Fruit fly (Drosophila melanogaster) whole organism, embryonic: ENCODE results near the gene CG9391.

ENCODE experiments used
- ATbp ChIP-seq: fragments of 200-800 bp; sonication (Bioruptor generic); optimal IDR thresholded peaks from 2 replicates; lab custom pipeline; 2017; ENCODE audit warnings: missing biosample characterization, mild to moderate bottlenecking, missing genetic modification characterization, missing genetic modification reagents
- Awh ChIP-seq: fragments of 200-800 bp; sonication (Bioruptor generic); IDR thresholded peaks from 2 replicates; pipeline ENCODE4, ENCODE4 v1.3.6; 2022; ENCODE audit warnings: missing biosample characterization, missing genetic modification characterization
- C15 ChIP-seq: fragments of 200-800 bp; sonication (Bioruptor generic); IDR thresholded peaks from 3 replicates; pipeline ENCODE4 v1.3.6; 2022; ENCODE audit warnings: missing biosample characterization, missing genetic modification characterization
- CG11504 ChIP-seq: fragments of 200-800 bp; sonication (Bioruptor generic); optimal IDR thresholded peaks from 3 replicates; lab custom pipeline; 2019; ENCODE audit warnings: missing biosample characterization, mild to moderate bottlenecking, missing genetic modification characterization, moderate library complexity
- CG12071 ChIP-seq: fragments of 200-800 bp; sonication (Bioruptor generic); optimal IDR thresholded peaks from 3 replicates; lab custom pipeline; 2018; ENCODE audit warnings: missing biosample characterization, mild to moderate bottlenecking, missing genetic modification characterization
- CG14710 ChIP-seq: fragments of 200-800 bp; sonication (Bioruptor generic); optimal IDR thresholded peaks from 3 replicates; lab custom pipeline; 2019; ENCODE audit warnings: missing biosample characterization, mild to moderate bottlenecking, missing genetic modification characterization, moderate library complexity
- CG14860 ChIP-seq: fragments of 200-800 bp; sonication (Bioruptor generic); IDR thresholded peaks from 3 replicates; pipeline ENCODE4 v1.3.6; 2022; ENCODE audit warnings: missing biosample characterization, missing genetic modification characterization; ENCODE audit not compliant: partially characterized antibody
- CG1603 ChIP-seq: fragments of 200-800 bp; sonication (Bioruptor generic); optimal IDR thresholded peaks from 2 replicates; lab custom pipeline; 2019; ENCODE audit warnings: missing biosample characterization, mild to moderate bottlenecking, missing genetic modification characterization, moderate library complexity
- CG17359 ChIP-seq: fragments of 200-800 bp; sonication (Bioruptor generic); optimal IDR thresholded peaks from 3 replicates; lab custom pipeline; 2018; ENCODE audit warnings: missing biosample characterization, mild to moderate bottlenecking, missing genetic modification characterization, moderate library complexity
- CG17385 ChIP-seq: fragments of 200-800 bp; sonication (Bioruptor generic); optimal IDR thresholded peaks from 3 replicates; lab custom pipeline; 2018; ENCODE audit warnings: missing biosample characterization, mild to moderate bottlenecking, missing genetic modification characterization
- CG2712 ChIP-seq: fragments of 200-800 bp; optimal IDR thresholded peaks from 3 replicates; lab custom pipeline; 2019; ENCODE audit warnings: missing biosample characterization, mild to moderate bottlenecking, missing genetic modification characterization, moderate library complexity
- CG2875 ChIP-seq: fragments of 200-800 bp; sonication (Bioruptor generic); optimal IDR thresholded peaks from 2 replicates; lab custom pipeline; 2017; ENCODE audit warnings: missing biosample characterization, mild to moderate bottlenecking, missing genetic modification characterization, missing genetic modification reagents
- CG34376 ChIP-seq: fragments of 200-800 bp; sonication (Bioruptor generic); optimal IDR thresholded peaks from 2 replicates; lab custom pipeline; 2018; ENCODE audit warnings: missing biosample characterization, mild to moderate bottlenecking, missing genetic modification characterization
- CG4424 ChIP-seq: fragments of 200-800 bp; sonication (Bioruptor generic); optimal IDR thresholded peaks from 3 replicates; lab custom pipeline; 2016; ENCODE audit warnings: missing biosample characterization, missing genetic modification characterization
- CG5180 ChIP-seq: fragments of 200-800 bp; sonication (Bioruptor generic); optimal IDR thresholded peaks from 3 replicates; lab custom pipeline; 2017; ENCODE audit warnings: missing biosample characterization, missing genetic modification characterization, mild to moderate bottlenecking, moderate library complexity, missing genetic modification reagents
- CG6654 ChIP-seq: fragments of 200-800 bp; sonication (Bioruptor generic); optimal IDR thresholded peaks from 2 replicates; lab custom pipeline; 2017; ENCODE audit warnings: missing biosample characterization, mild to moderate bottlenecking, missing genetic modification characterization
- CTCF ChIP-seq: fragments of 200-800 bp; sonication (Bioruptor generic); optimal IDR thresholded peaks from 2 replicates; lab custom pipeline; 2017; ENCODE audit warnings: missing biosample characterization, mild to moderate bottlenecking, missing genetic modification characterization, moderate library complexity
- Drgx ChIP-seq: fragments of 200-800 bp; sonication (Bioruptor generic); IDR thresholded peaks from 2 replicates; pipeline ENCODE4 v1.3.6; 2022; ENCODE audit warnings: missing biosample characterization, missing genetic modification characterization
- H15 ChIP-seq: fragments of 200-800 bp; sonication (Bioruptor generic); IDR thresholded peaks from 3 replicates; pipeline ENCODE4 v1.3.6; 2022; ENCODE audit warnings: missing biosample characterization, missing genetic modification characterization
- H2.0 ChIP-seq: fragments of 200-800 bp; sonication (Bioruptor generic); IDR thresholded peaks from 2 replicates; pipeline ENCODE4 v1.3.6; 2022; ENCODE audit warnings: missing biosample characterization, missing genetic modification characterization
- HLH4C ChIP-seq: fragments of 200-800 bp; sonication (Bioruptor generic); IDR thresholded peaks from 3 replicates; pipeline ENCODE4 v1.3.6; 2022; ENCODE audit warnings: missing biosample characterization, missing genetic modification characterization; ENCODE audit not compliant: partially characterized antibody
- Lhr ChIP-seq: fragments of 200-800 bp; sonication (Bioruptor generic); optimal IDR thresholded peaks from 3 replicates; lab custom pipeline; 2017; ENCODE audit warnings: mild to moderate bottlenecking, missing biosample characterization, missing genetic modification reagents, missing genetic modification characterization
- Med ChIP-seq: fragments of 200-800 bp; sonication (Bioruptor generic); peaks from one replicate; lab custom pipeline; 2016; ENCODE audit warnings: missing biosample characterization, missing genetic modification characterization, mild to moderate bottlenecking, inconsistent platforms, moderate library complexity
- Mrtf ChIP-seq: fragments of 200-800 bp; sonication (Bioruptor generic); IDR thresholded peaks from 3 replicates; pipeline ENCODE4 v1.3.6; 2022; ENCODE audit warnings: missing biosample characterization, missing genetic modification characterization
- Nf-YC ChIP-seq: fragments of 200-800 bp; optimal IDR thresholded peaks from 3 replicates; lab custom pipeline; 2019; ENCODE audit warnings: missing biosample characterization, mild to moderate bottlenecking, missing genetic modification characterization, moderate library complexity
- Pdp1 ChIP-seq, 2 experiments: fragments of 200-800 bp; sonication (Bioruptor generic); optimal IDR thresholded peaks; 3 replicates each; lab custom pipeline; 2016; ENCODE audit warnings: missing biosample characterization in 2 of 2, missing genetic modification characterization in 2 of 2, mild to moderate bottlenecking in 1 of 2, moderate library complexity in 1 of 2
- Tbp ChIP-seq: fragments of >200 bp; optimal IDR thresholded peaks from 2 replicates; lab custom pipeline; 2018; ENCODE audit warnings: missing biosample characterization, missing genetic modification characterization
- Xbp1 ChIP-seq: fragments of 200-800 bp; sonication (Bioruptor generic); optimal IDR thresholded peaks from 3 replicates; lab custom pipeline; 2016; ENCODE audit warnings: missing biosample characterization, mild to moderate bottlenecking, missing genetic modification characterization
- abd-A ChIP-seq: fragments of 200-800 bp; sonication (Bioruptor generic); optimal IDR thresholded peaks from 3 replicates; lab custom pipeline; 2019; ENCODE audit warnings: missing biosample characterization, mild to moderate bottlenecking, missing genetic modification characterization, moderate library complexity
- aop ChIP-seq: fragments of 200-800 bp; sonication (Bioruptor generic); IDR thresholded peaks from 2 replicates; pipeline ENCODE4 v1.3.6; 2022; ENCODE audit warnings: missing biosample characterization, missing genetic modification characterization
- ap ChIP-seq: fragments of 200-800 bp; sonication (Bioruptor generic); IDR thresholded peaks from 2 replicates; pipeline ENCODE4 v1.3.6; 2022; ENCODE audit warnings: missing biosample characterization, missing genetic modification characterization
- ato ChIP-seq: fragments of 200-800 bp; sonication (Bioruptor generic); IDR thresholded peaks from 2 replicates; pipeline ENCODE4 v1.3.6; 2022; ENCODE audit warnings: missing biosample characterization, missing genetic modification characterization; ENCODE audit not compliant: partially characterized antibody
- bsh ChIP-seq, 2 experiments: fragments of 200-800 bp; sonication (Bioruptor generic); optimal IDR thresholded peaks; 2 replicates each; lab custom pipeline; 2017 to 2018; ENCODE audit warnings: mild to moderate bottlenecking in 2 of 2, missing biosample characterization in 2 of 2, missing genetic modification characterization in 2 of 2, moderate library complexity in 1 of 2
- dimm ChIP-seq: fragments of 200-800 bp; sonication (Bioruptor generic); IDR thresholded peaks from 2 replicates; pipeline ENCODE4 v1.3.6; 2022; ENCODE audit warnings: missing biosample characterization, missing genetic modification characterization
- disco-r ChIP-seq: fragments of 200-800 bp; sonication (Bioruptor generic); optimal IDR thresholded peaks from 2 replicates; lab custom pipeline; 2016; ENCODE audit warnings: missing biosample characterization, missing genetic modification characterization
- dmrt99B ChIP-seq: fragments of 200-800 bp; sonication (Bioruptor generic); optimal IDR thresholded peaks from 2 replicates; lab custom pipeline; 2018; ENCODE audit warnings: missing biosample characterization, mild to moderate bottlenecking, missing genetic modification characterization, moderate library complexity
- hbn ChIP-seq: fragments of 200-800 bp; sonication (Bioruptor generic); IDR thresholded peaks from 2 replicates; pipeline ENCODE4 v1.3.6; 2022; ENCODE audit warnings: missing biosample characterization, missing genetic modification characterization; ENCODE audit not compliant: partially characterized antibody
- klu ChIP-seq: fragments of 200-800 bp; sonication (Bioruptor generic); IDR thresholded peaks from 2 replicates; pipeline ENCODE4 v1.3.6; 2022; ENCODE audit warnings: missing biosample characterization, missing genetic modification characterization
- kni ChIP-seq: fragments of 200-800 bp; sonication (Bioruptor generic); optimal IDR thresholded peaks from 3 replicates; lab custom pipeline; 2017; ENCODE audit warnings: mild to moderate bottlenecking, missing biosample characterization, missing genetic modification reagents, missing genetic modification characterization
- lmd ChIP-seq: fragments of 200-800 bp; sonication (Bioruptor generic); IDR thresholded peaks from 2 replicates; pipeline ENCODE4 v1.3.6; 2022; ENCODE audit warnings: missing biosample characterization, missing genetic modification characterization
- luna ChIP-seq: fragments of 200-800 bp; sonication (Bioruptor generic); optimal IDR thresholded peaks from 2 replicates; lab custom pipeline; 2016; ENCODE audit warnings: missing biosample characterization, missing genetic modification characterization
- oc ChIP-seq: fragments of 200-800 bp; sonication (Bioruptor generic); optimal IDR thresholded peaks from 2 replicates; lab custom pipeline; 2018; ENCODE audit warnings: missing biosample characterization, mild to moderate bottlenecking, missing genetic modification characterization, moderate library complexity
- p53 ChIP-seq: fragments of 200-800 bp; sonication (Bioruptor generic); optimal IDR thresholded peaks from 2 replicates; lab custom pipeline; 2016; ENCODE audit warnings: missing biosample characterization, missing genetic modification characterization
- phol ChIP-seq: fragments of 200-800 bp; sonication (Bioruptor generic); optimal IDR thresholded peaks from 3 replicates; lab custom pipeline; 2018; ENCODE audit warnings: missing biosample characterization, mild to moderate bottlenecking, missing genetic modification characterization, moderate library complexity
- sens ChIP-seq: fragments of 200-800 bp; sonication (Bioruptor generic); peaks from one replicate; lab custom pipeline; 2016; ENCODE audit warnings: missing biosample characterization, missing genetic modification characterization
- sens-2 ChIP-seq: fragments of 200-800 bp; sonication (Bioruptor generic); IDR thresholded peaks from 2 replicates; pipeline ENCODE4 v1.3.6; 2022; ENCODE audit warnings: missing biosample characterization, missing genetic modification characterization
- slou ChIP-seq: fragments of 200-800 bp; sonication (Bioruptor generic); optimal IDR thresholded peaks from 3 replicates; lab custom pipeline; 2016; ENCODE audit warnings: missing biosample characterization, missing genetic modification characterization
- sqz ChIP-seq: fragments of 200-800 bp; sonication (Bioruptor generic); optimal IDR thresholded peaks from 3 replicates; lab custom pipeline; 2018; ENCODE audit warnings: missing biosample characterization, mild to moderate bottlenecking, missing genetic modification characterization
- tup ChIP-seq: fragments of 200-800 bp; sonication (Bioruptor generic); optimal IDR thresholded peaks from 2 replicates; lab custom pipeline; 2016; ENCODE audit warnings: missing biosample characterization, mild to moderate bottlenecking, missing genetic modification characterization, moderate library complexity
- unc-4 ChIP-seq: fragments of 200-800 bp; sonication (Bioruptor generic); IDR thresholded peaks from 2 replicates; pipeline ENCODE4 v1.3.6; 2022; ENCODE audit warnings: missing biosample characterization, missing genetic modification characterization; ENCODE audit not compliant: partially characterized antibody
- wor ChIP-seq: fragments of 200-800 bp; sonication (Bioruptor generic); IDR thresholded peaks from 2 replicates; pipeline ENCODE4 v1.3.6; 2022; ENCODE audit warnings: missing biosample characterization, missing genetic modification characterization

Gene CG9391

DNA sequence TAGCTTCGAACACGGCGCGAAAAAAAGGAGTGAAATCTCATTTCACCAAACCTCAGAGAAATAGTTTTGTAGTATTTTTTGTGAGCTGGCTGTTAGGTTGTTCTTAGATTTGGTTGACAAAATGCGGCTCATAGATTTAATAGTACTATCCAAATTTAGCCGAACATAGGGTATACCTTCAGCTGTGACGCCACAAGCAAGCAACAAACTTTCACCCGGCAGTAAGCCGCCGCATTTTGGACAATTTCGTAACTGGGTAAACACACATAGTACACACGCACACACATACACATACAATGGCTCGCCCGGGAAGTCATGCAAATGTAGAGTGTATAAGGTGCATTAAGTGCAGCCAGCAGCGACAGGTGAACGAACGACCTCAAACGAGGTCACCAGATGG is 8.9 kb downstream of the CG9391 start:
- no peak for TF ChIP-seq disco-r (GFP tag; lab: Kevin White, UChicago)
- no peak for TF ChIP-seq CG17385 (GFP tag; lab: Kevin White, UChicago)
- peak; percentile 37 for TF ChIP-seq oc
- TF ChIP-seq tup, result no peak
- peak; percentile 7; the same call in 1 of the 2 replicates for TF ChIP-seq lmd
- TF ChIP-seq ap (GFP tag; lab: Robert Waterston, UW), result no peak
- TF ChIP-seq Xbp1 (GFP tag; lab: Kevin White, UChicago), result peak; percentile 22
- TF ChIP-seq C15 (GFP tag; lab: Robert Waterston, UW), result no peak
- TF ChIP-seq Nf-YC (tag; lab: Kevin White, UChicago), result no peak
- TF ChIP-seq CG2712 (tag; lab: Kevin White, UChicago), result no peak
- TF ChIP-seq bsh (GFP tag; optimal IDR thresholded peaks at IDR 0.05; lab: Kevin White, UChicago), result peak in 1 of 2 experiments; percentile 29
- TF ChIP-seq sens-2 (GFP tag; lab: Robert Waterston, UW), result no peak
- no peak for TF ChIP-seq p53 (GFP tag; lab: Kevin White, UChicago)
- TF ChIP-seq CG6654 (GFP tag; lab: Kevin White, UChicago), result peak; percentile 9
- no peak for TF ChIP-seq Tbp
- TF ChIP-seq CG11504 (tag; lab: Kevin White, UChicago), result peak; percentile 45
- no peak for TF ChIP-seq H2.0 (GFP tag; lab: Robert Waterston, UW)
- TF ChIP-seq dimm (GFP tag; lab: Robert Waterston, UW), result no peak
- peak; percentile 26 for TF ChIP-seq phol (tag; lab: Kevin White, UChicago)
- peak; percentile 24 for TF ChIP-seq CG5180
- peak; percentile 19 for TF ChIP-seq CG2875 (GFP tag; lab: Kevin White, UChicago)
- 0 out of 2 replicates have a peak, but pooled peaks have one; percentile 45 for TF ChIP-seq Awh (GFP tag; lab: Robert Waterston, UW)
- TF ChIP-seq HLH4C (GFP tag; lab: Robert Waterston, UW), result no peak
- peak; percentile 4 for TF ChIP-seq CG14710 (tag; lab: Kevin White, UChicago)
- TF ChIP-seq slou, result no peak
- TF ChIP-seq ATbp, result peak; percentile 68
- TF ChIP-seq H15 (GFP tag; lab: Robert Waterston, UW), result 0 out of 3 replicates have a peak, but pooled peaks have one; percentile 7
- no peak for TF ChIP-seq Lhr (GFP tag; lab: Kevin White, UChicago)
- TF ChIP-seq CG12071 (GFP tag; lab: Kevin White, UChicago), result peak; percentile 3
- no peak for TF ChIP-seq unc-4 (GFP tag; lab: Robert Waterston, UW)
- no peak for TF ChIP-seq ato (GFP tag; lab: Robert Waterston, UW)
- no peak for TF ChIP-seq CG14860 (GFP tag; lab: Robert Waterston, UW)
- peak; percentile 75 for TF ChIP-seq kni (GFP tag; lab: Kevin White, UChicago)
- peak; percentile 41 for TF ChIP-seq Drgx (GFP tag; lab: Robert Waterston, UW)
- TF ChIP-seq CG1603 (tag; lab: Kevin White, UChicago), result peak; percentile 57
- 0 out of 2 replicates have a peak, but pooled peaks have one; percentile 14 for TF ChIP-seq wor
- peak; percentile 43 for TF ChIP-seq CG17359 (tag; lab: Kevin White, UChicago)
- TF ChIP-seq dmrt99B, result peak; percentile 51
- no peak for TF ChIP-seq aop (GFP tag; lab: Robert Waterston, UW)
- no peak for TF ChIP-seq sqz (GFP tag; lab: Kevin White, UChicago)
- TF ChIP-seq klu (GFP tag; lab: Robert Waterston, UW), result no peak
- no peak for TF ChIP-seq luna (GFP tag; lab: Kevin White, UChicago)
- peak; percentile 62 for TF ChIP-seq Med
- TF ChIP-seq CG4424 (GFP tag; lab: Kevin White, UChicago), result peak; percentile 17
- TF ChIP-seq abd-A (tag; lab: Kevin White, UChicago), result no peak
- peak in 1 of 2 experiments; percentile 38 for TF ChIP-seq Pdp1 (GFP tag; optimal IDR thresholded peaks at IDR 0.05; lab: Kevin White, UChicago)
- no peak for TF ChIP-seq CTCF
- TF ChIP-seq hbn, result no peak
- TF ChIP-seq Mrtf, result no peak
- TF ChIP-seq CG34376 (GFP tag; lab: Kevin White, UChicago), result no peak
- TF ChIP-seq sens (GFP tag; lab: Kevin White, UChicago), result peak; percentile 86
